Worm (Caenorhabditis elegans): Measurements from ENCODE around the gene chtl-1.

chtl-1 gene

ce11 chrX:5364222-5364621 lies at the start of gene chtl-1:
TSS of gene chtl-1 (minus strand) at chrX:5364322.
- TF ChIP-seq daf-8 (GFP tag; IDR thresholded peaks at IDR 0.05) (no peak), lsy-2 (tag; optimal IDR thresholded peaks at IDR 0.05) (no peak), hmg-1.1 (GFP tag; IDR thresholded peaks at IDR 0.05) (no peak), ctbp-1 (GFP tag; IDR thresholded peaks at IDR 0.05) (no peak), nhr-28 (tag; optimal IDR thresholded peaks at IDR 0.05) (no peak), lin-29 (GFP tag; IDR thresholded peaks at IDR 0.05) (no peak)

- TF ChIP-seq unc-62 (GFP tag; optimal IDR thresholded peaks at IDR 0.05 in 1 of 2) (peak in 1 of 2 experiments; percentile 26), unc-62 (tag; optimal IDR thresholded peaks at IDR 0.05) (no peak), nhr-42 (GFP tag; IDR thresholded peaks at IDR 0.05) (no peak)
Observed at ce11 chrX:5413510-5413909, 49.4 kb upstream of the chtl-1 start, which contains the start of gene pks-1. TSS of gene pks-1 (plus strand) at chrX:5413810.

- TF ChIP-seq unc-130 (GFP tag; optimal IDR thresholded peaks at IDR 0.05) = peak; percentile 14
- no peak for TF ChIP-seq T20F7.1 (GFP tag; optimal IDR thresholded peaks at IDR 0.05)
- TF ChIP-seq hmg-1.1 (GFP tag; IDR thresholded peaks at IDR 0.05) = peak; percentile 56
- peak; percentile 61 for TF ChIP-seq nhr-111 (GFP tag; optimal IDR thresholded peaks at IDR 0.05)
- TF ChIP-seq lin-29 (GFP tag; IDR thresholded peaks at IDR 0.05) = no peak
- TF ChIP-seq lin-1 (GFP tag; IDR thresholded peaks at IDR 0.05) = 0 out of 2 replicates have a peak, but pooled peaks have one; percentile 30
- peak; percentile 27; the same call in 1 of the 2 replicates for TF ChIP-seq dmd-6 (GFP tag; IDR thresholded peaks at IDR 0.05)
- TF ChIP-seq vab-7 (GFP tag; IDR thresholded peaks at IDR 0.05) = peak; percentile 63
- 0 out of 2 replicates have a peak, but pooled peaks have one; percentile 56 for TF ChIP-seq zfp-3 (GFP tag; conservative IDR thresholded peaks at IDR 0.05)
- no peak for TF ChIP-seq dve-1 (tag; optimal IDR thresholded peaks at IDR 0.05; ENCODE audit: insufficient read depth)
- TF ChIP-seq ceh-44 (GFP tag; IDR thresholded peaks at IDR 0.05) = peak; percentile 68
- peak; percentile 9 for TF ChIP-seq Y5F2A.4 (GFP tag; optimal IDR thresholded peaks at IDR 0.05)
- 0 out of 2 replicates have a peak, but pooled peaks have one; percentile 22 for TF ChIP-seq madf-9 (GFP tag; conservative IDR thresholded peaks at IDR 0.05)
- TF ChIP-seq nhr-42 (GFP tag; IDR thresholded peaks at IDR 0.05) = 0 out of 2 replicates have a peak, but pooled peaks have one; percentile 27
- 0 out of 2 replicates have a peak, but pooled peaks have one; percentile 41 for TF ChIP-seq ctbp-1 (GFP tag; IDR thresholded peaks at IDR 0.05)
- TF ChIP-seq ceh-20 (GFP tag; IDR thresholded peaks at IDR 0.05) = 0 out of 2 replicates have a peak, but pooled peaks have one; percentile 22
- peak; percentile 52 for TF ChIP-seq spr-3 (GFP tag; optimal IDR thresholded peaks at IDR 0.05)
- peak; percentile 63 for TF ChIP-seq mes-2 (tag; optimal IDR thresholded peaks at IDR 0.05; ENCODE audit: poor library complexity, severe bottlenecking)
- TF ChIP-seq set-16 (GFP tag; IDR thresholded peaks at IDR 0.05) = no peak
- no peak for TF ChIP-seq F49E8.2 (tag; optimal IDR thresholded peaks at IDR 0.05; ENCODE audit: borderline replicate concordance)
- peak; percentile 11 for TF ChIP-seq F10B5.3 (tag; optimal IDR thresholded peaks at IDR 0.05)
- no peak for TF ChIP-seq saeg-2 (GFP tag; IDR thresholded peaks at IDR 0.05)
- TF ChIP-seq aly-2 (tag; optimal IDR thresholded peaks at IDR 0.05) = no peak
- peak; percentile 7 for TF ChIP-seq gei-8 (GFP tag; optimal IDR thresholded peaks at IDR 0.05)
- 0 out of 2 replicates have a peak, but pooled peaks have one; percentile 74 for TF ChIP-seq T26A8.4 (GFP tag; IDR thresholded peaks at IDR 0.05)
- peak; percentile 73 for TF ChIP-seq arid-1 (GFP tag; conservative IDR thresholded peaks at IDR 0.05)
- TF ChIP-seq dmd-8 (GFP tag; IDR thresholded peaks at IDR 0.05) = peak; percentile 63; the same call in 1 of the 2 replicates
- peak; percentile 51; the same call in 1 of the 2 replicates for TF ChIP-seq dmd-9 (GFP tag; IDR thresholded peaks at IDR 0.05)
- TF ChIP-seq lim-7 (GFP tag; IDR thresholded peaks at IDR 0.05) = peak; percentile 82
- TF ChIP-seq snpc-4 (tag; optimal IDR thresholded peaks at IDR 0.05) = no peak
- TF ChIP-seq nhr-48 (tag; optimal IDR thresholded peaks at IDR 0.05) = no peak
- TF ChIP-seq D1046.2 (GFP tag; IDR thresholded peaks at IDR 0.05) = peak; percentile 59; the same call in 1 of the 2 replicates
- 0 out of 2 replicates have a peak, but pooled peaks have one; percentile 27 for TF ChIP-seq Y75B8A.6 (GFP tag; IDR thresholded peaks at IDR 0.05)
- peak; percentile 69; the same call in 1 of the 2 replicates for TF ChIP-seq tra-1 (GFP tag; IDR thresholded peaks at IDR 0.05)
- TF ChIP-seq nhr-10 (tag; optimal IDR thresholded peaks at IDR 0.05) = no peak
- TF ChIP-seq snpc-1.2 (GFP tag; IDR thresholded peaks at IDR 0.05) = peak; percentile 88
- TF ChIP-seq duxl-1 (tag; optimal IDR thresholded peaks at IDR 0.05; ENCODE audit: poor library complexity) = peak; percentile 11
- TF ChIP-seq nhr-102 (tag; optimal IDR thresholded peaks at IDR 0.05) = no peak
- peak; percentile 33; the same call in 1 of the 2 replicates for TF ChIP-seq Y48G9A.11 (GFP tag; IDR thresholded peaks at IDR 0.05)
- TF ChIP-seq rbr-2 (tag; optimal IDR thresholded peaks at IDR 0.05) = peak; percentile 48
Observed at ce11 chrX:5407271-5407670, 43.1 kb upstream of the chtl-1 start.
